Worm (Caenorhabditis elegans): ENCODE measurements around the gene mdh-2.

DNA sequence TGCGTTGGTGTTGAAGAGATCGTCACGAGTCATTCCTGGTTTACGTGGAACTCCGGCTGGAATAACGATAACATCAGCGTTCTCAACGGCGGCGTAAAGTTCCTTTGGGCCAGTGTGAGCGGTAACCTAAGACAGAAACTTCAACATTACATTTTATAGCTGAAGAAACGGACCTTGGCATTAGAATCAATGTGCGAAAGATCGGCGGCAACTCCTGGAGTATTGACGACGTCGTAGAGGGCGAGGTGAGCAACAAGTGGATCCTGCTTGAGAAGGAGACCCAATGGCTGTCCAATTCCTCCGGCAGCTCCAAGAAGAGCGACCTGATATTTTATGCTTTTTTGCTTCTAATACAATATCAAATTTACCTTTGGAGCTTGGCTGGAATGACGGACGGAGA is 260 bp downstream of the mdh-2 start:
- TF ChIP-seq unc-62 (GFP tag; optimal IDR thresholded peaks at IDR 0.05 in 1 of 2) (no peak), unc-62 (tag; optimal IDR thresholded peaks at IDR 0.05) (no peak), nhr-77 (tag; optimal IDR thresholded peaks at IDR 0.05) (no peak), ceh-20 (GFP tag; IDR thresholded peaks at IDR 0.05) (no peak), ceh-32 (tag; optimal IDR thresholded peaks at IDR 0.05; ENCODE audit: poor library complexity) (no peak), lin-15B (tag; optimal IDR thresholded peaks at IDR 0.05) (no peak), set-16 (GFP tag; IDR thresholded peaks at IDR 0.05) (no peak), lin-38 (GFP tag; IDR thresholded peaks at IDR 0.05) (no peak), ama-1 (optimal IDR thresholded peaks at IDR 0.05) (no peak), lin-13 (GFP tag; optimal IDR thresholded peaks at IDR 0.05) (no peak), T20F7.1 (GFP tag; optimal IDR thresholded peaks at IDR 0.05) (no peak), fos-1 (tag; optimal IDR thresholded peaks at IDR 0.05) (no peak), lin-29 (GFP tag; IDR thresholded peaks at IDR 0.05) (no peak)

All from whole organism, L4 larva.